Fruit fly (Drosophila melanogaster) whole organism, embryonic: ENCODE results near the gene CG16824.

Experiments
- ATbp ChIP-seq: fragments of 200-800 bp; sonication (Bioruptor generic); optimal IDR thresholded peaks from 2 replicates; lab custom pipeline; 2017; ENCODE audit warnings: missing biosample characterization, mild to moderate bottlenecking, missing genetic modification characterization, missing genetic modification reagents
- CG11247 ChIP-seq: fragments of 200-800 bp; sonication (Bioruptor generic); IDR thresholded peaks from 2 replicates; pipeline ENCODE4 v1.3.6; 2022; ENCODE audit warnings: missing biosample characterization, missing genetic modification characterization
- CG11504 ChIP-seq: fragments of 200-800 bp; sonication (Bioruptor generic); optimal IDR thresholded peaks from 3 replicates; lab custom pipeline; 2019; ENCODE audit warnings: missing biosample characterization, mild to moderate bottlenecking, missing genetic modification characterization, moderate library complexity
- CG12155 ChIP-seq: fragments of 200-800 bp; sonication (Bioruptor generic); optimal IDR thresholded peaks from 3 replicates; lab custom pipeline; 2016; ENCODE audit warnings: missing biosample characterization, missing genetic modification characterization
- CG13775 ChIP-seq: fragments of 200-800 bp; sonication (Bioruptor generic); optimal IDR thresholded peaks from 3 replicates; lab custom pipeline; 2017; ENCODE audit warnings: missing biosample characterization, mild to moderate bottlenecking, missing genetic modification characterization
- CG14050 ChIP-seq: fragments of 200-800 bp; sonication (Bioruptor generic); IDR thresholded peaks from 3 replicates; pipeline ENCODE4 v1.3.6; 2022; ENCODE audit warnings: missing biosample characterization, missing genetic modification characterization
- CG15011 ChIP-seq: fragments of 200-800 bp; sonication (Bioruptor generic); optimal IDR thresholded peaks from 3 replicates; lab custom pipeline; 2018; ENCODE audit warnings: missing biosample characterization, mild to moderate bottlenecking, missing genetic modification characterization
- CG15479 ChIP-seq: fragments of 200-800 bp; sonication (Bioruptor generic); optimal IDR thresholded peaks from 3 replicates; lab custom pipeline; 2019; ENCODE audit warnings: missing biosample characterization, mild to moderate bottlenecking, missing genetic modification characterization, moderate library complexity
- CG1647 ChIP-seq: fragments of 200-800 bp; sonication (Bioruptor generic); optimal IDR thresholded peaks from 3 replicates; lab custom pipeline; 2016; ENCODE audit warnings: missing biosample characterization, missing genetic modification characterization
- CG17359 ChIP-seq: fragments of 200-800 bp; sonication (Bioruptor generic); optimal IDR thresholded peaks from 3 replicates; lab custom pipeline; 2018; ENCODE audit warnings: missing biosample characterization, mild to moderate bottlenecking, missing genetic modification characterization, moderate library complexity
- CG18619 ChIP-seq: fragments of 200-800 bp; sonication (Bioruptor generic); optimal IDR thresholded peaks from 3 replicates; lab custom pipeline; 2017; ENCODE audit warnings: missing biosample characterization, mild to moderate bottlenecking, missing genetic modification characterization
- CG2678 ChIP-seq: fragments of 200-800 bp; sonication (Bioruptor generic); optimal IDR thresholded peaks from 3 replicates; lab custom pipeline; 2019; ENCODE audit warnings: missing biosample characterization, mild to moderate bottlenecking, missing genetic modification characterization, moderate library complexity
- CG2875 ChIP-seq: fragments of 200-800 bp; sonication (Bioruptor generic); optimal IDR thresholded peaks from 2 replicates; lab custom pipeline; 2017; ENCODE audit warnings: missing biosample characterization, mild to moderate bottlenecking, missing genetic modification characterization, missing genetic modification reagents
- CG32767 ChIP-seq: fragments of 200-800 bp; sonication (Bioruptor generic); IDR thresholded peaks from 2 replicates; pipeline ENCODE4 v1.3.6; 2022; ENCODE audit warnings: missing biosample characterization, missing genetic modification characterization
- CG33213 ChIP-seq: fragments of 200-800 bp; sonication (Bioruptor generic); optimal IDR thresholded peaks from 3 replicates; lab custom pipeline; 2016; ENCODE audit warnings: missing biosample characterization, missing genetic modification characterization
- CG34224 ChIP-seq: fragments of 200-800 bp; sonication (Bioruptor generic); IDR thresholded peaks from 3 replicates; pipeline ENCODE4 v1.3.6; 2022; ENCODE audit warnings: missing biosample characterization, missing genetic modification characterization; ENCODE audit not compliant: partially characterized antibody
- CG7786 ChIP-seq: fragments of 200-800 bp; sonication (Bioruptor generic); optimal IDR thresholded peaks from 2 replicates; lab custom pipeline; 2016; ENCODE audit warnings: missing biosample characterization, missing genetic modification characterization
- CG8765 ChIP-seq: fragments of 200-800 bp; sonication (Bioruptor generic); IDR thresholded peaks from 2 replicates; pipeline ENCODE4 v1.3.6; 2022; ENCODE audit warnings: missing biosample characterization, missing genetic modification characterization
- CG9817 ChIP-seq: fragments of 200-800 bp; sonication (Bioruptor generic); optimal IDR thresholded peaks from 2 replicates; lab custom pipeline; 2018; ENCODE audit warnings: missing biosample characterization, mild to moderate bottlenecking, missing genetic modification characterization, moderate library complexity
- Chrac-16 ChIP-seq: fragments of 200-800 bp; sonication (Bioruptor generic); optimal IDR thresholded peaks from 3 replicates; lab custom pipeline; 2016; ENCODE audit warnings: missing biosample characterization, missing genetic modification characterization
- Dbx ChIP-seq: fragments of 200-800 bp; sonication (Bioruptor generic); IDR thresholded peaks from 3 replicates; pipeline ENCODE4 v1.3.6; 2022; ENCODE audit warnings: missing biosample characterization, missing genetic modification characterization
- Fer2 ChIP-seq: fragments of 200-800 bp; sonication (Bioruptor generic); optimal IDR thresholded peaks from 2 replicates; lab custom pipeline; 2018; ENCODE audit warnings: missing biosample characterization, mild to moderate bottlenecking, missing genetic modification characterization, moderate library complexity
- Lhr ChIP-seq: fragments of 200-800 bp; sonication (Bioruptor generic); optimal IDR thresholded peaks from 3 replicates; lab custom pipeline; 2017; ENCODE audit warnings: mild to moderate bottlenecking, missing biosample characterization, missing genetic modification reagents, missing genetic modification characterization
- Meics ChIP-seq: fragments of 200-800 bp; sonication (Bioruptor generic); optimal IDR thresholded peaks from 2 replicates; lab custom pipeline; 2017; ENCODE audit warnings: missing biosample characterization, mild to moderate bottlenecking, missing genetic modification characterization
- Opbp ChIP-seq: fragments of 200-800 bp; sonication (Bioruptor generic); IDR thresholded peaks from 3 replicates; pipeline ENCODE4 v1.3.6; 2022; ENCODE audit warnings: missing biosample characterization, missing genetic modification characterization; ENCODE audit not compliant: partially characterized antibody
- Taf1 ChIP-seq: fragments of 200-800 bp; sonication (Bioruptor generic); IDR thresholded peaks from 2 replicates; pipeline ENCODE4 v1.3.6; 2022; ENCODE audit warnings: missing biosample characterization, missing genetic modification characterization
- al ChIP-seq: fragments of 200-800 bp; sonication (Bioruptor generic); IDR thresholded peaks from 2 replicates; pipeline ENCODE4 v1.3.6; 2022; ENCODE audit warnings: missing biosample characterization, missing genetic modification characterization
- ap ChIP-seq: fragments of 200-800 bp; sonication (Bioruptor generic); IDR thresholded peaks from 2 replicates; pipeline ENCODE4 v1.3.6; 2022; ENCODE audit warnings: missing biosample characterization, missing genetic modification characterization
- bab2 ChIP-seq: fragments of 200-800 bp; sonication (Bioruptor generic); optimal IDR thresholded peaks from 2 replicates; lab custom pipeline; 2016; ENCODE audit warnings: missing biosample characterization, missing genetic modification characterization
- crol ChIP-seq: fragments of 200-800 bp; sonication (Bioruptor generic); IDR thresholded peaks from 2 replicates; pipeline ENCODE4 v1.3.6; 2022; ENCODE audit warnings: missing biosample characterization, missing genetic modification characterization
- cwo ChIP-seq: fragments of 200-800 bp; sonication (Bioruptor generic); optimal IDR thresholded peaks from 3 replicates; lab custom pipeline; 2017; ENCODE audit warnings: missing biosample characterization, missing genetic modification characterization, mild to moderate bottlenecking, moderate library complexity, missing genetic modification reagents
- dmrt11E ChIP-seq: fragments of 200-800 bp; sonication (Bioruptor generic); optimal IDR thresholded peaks from 3 replicates; lab custom pipeline; 2018; ENCODE audit warnings: missing biosample characterization, mild to moderate bottlenecking, missing genetic modification characterization, moderate library complexity
- esg ChIP-seq: fragments of 200-800 bp; sonication (Bioruptor generic); conservative IDR thresholded peaks from 2 replicates; pipeline ENCODE4 v1.3.6; 2022; ENCODE audit warnings: missing biosample characterization, missing genetic modification characterization
- fd102C ChIP-seq: fragments of 200-800 bp; sonication (Bioruptor generic); optimal IDR thresholded peaks from 2 replicates; lab custom pipeline; 2018; ENCODE audit warnings: missing biosample characterization, mild to moderate bottlenecking, missing genetic modification characterization, moderate library complexity
- gro ChIP-seq: fragments of 200-800 bp; sonication (Bioruptor generic); optimal IDR thresholded peaks from 2 replicates; lab custom pipeline; 2016; ENCODE audit warnings: missing biosample characterization, missing genetic modification characterization
- ind ChIP-seq: fragments of 200-800 bp; sonication (Bioruptor generic); optimal IDR thresholded peaks from 3 replicates; lab custom pipeline; 2016; ENCODE audit warnings: missing biosample characterization, missing genetic modification characterization
- lov ChIP-seq, 2 experiments: fragments of 200-800 bp in 1 of 2; fragments of >200 bp in 1 of 2; sonication (Bioruptor generic) in 1 of 2; IDR thresholded peaks in 1 of 2; optimal IDR thresholded peaks in 1 of 2; 2 replicates in 1 of 2; 3 replicates in 1 of 2; pipeline versions ENCODE4 v1.3.6 to Lab custom; 2017 to 2022; ENCODE audit warnings: missing biosample characterization in 1 of 2, missing genetic modification characterization in 1 of 2
- mirr ChIP-seq: fragments of 200-800 bp; sonication (Bioruptor generic); optimal IDR thresholded peaks from 3 replicates; lab custom pipeline; 2018; ENCODE audit warnings: missing biosample characterization, mild to moderate bottlenecking, missing genetic modification characterization
- pb ChIP-seq: fragments of 200-800 bp; sonication (Bioruptor generic); optimal IDR thresholded peaks from 3 replicates; lab custom pipeline; 2016; ENCODE audit warnings: missing biosample characterization, missing genetic modification characterization
- pfk ChIP-seq: fragments of 200-800 bp; sonication (Bioruptor generic); optimal IDR thresholded peaks from 2 replicates; lab custom pipeline; 2018; ENCODE audit warnings: missing biosample characterization, mild to moderate bottlenecking, missing genetic modification characterization, moderate library complexity
- pros ChIP-seq: fragments of 200-800 bp; sonication (Bioruptor generic); optimal IDR thresholded peaks from 3 replicates; lab custom pipeline; 2019; ENCODE audit warnings: missing biosample characterization, mild to moderate bottlenecking, missing genetic modification characterization, moderate library complexity
- pum ChIP-seq: fragments of 200-800 bp; sonication (Bioruptor generic); optimal IDR thresholded peaks from 2 replicates; lab custom pipeline; 2016; ENCODE audit warnings: missing biosample characterization, missing genetic modification characterization
- salm ChIP-seq: fragments of 200-800 bp; sonication (Bioruptor generic); optimal IDR thresholded peaks from 2 replicates; lab custom pipeline; 2018; ENCODE audit warnings: missing biosample characterization, mild to moderate bottlenecking, missing genetic modification characterization
- slbo ChIP-seq: fragments of 200-800 bp; sonication (Bioruptor generic); IDR thresholded peaks from 2 replicates; pipeline ENCODE4 v1.3.6; 2022; ENCODE audit warnings: missing biosample characterization, missing genetic modification characterization
- slou ChIP-seq: fragments of 200-800 bp; sonication (Bioruptor generic); optimal IDR thresholded peaks from 3 replicates; lab custom pipeline; 2016; ENCODE audit warnings: missing biosample characterization, missing genetic modification characterization
- trh ChIP-seq: fragments of 200-800 bp; sonication (Bioruptor generic); optimal IDR thresholded peaks from 2 replicates; lab custom pipeline; 2016; ENCODE audit warnings: missing biosample characterization, missing genetic modification characterization
- vfl ChIP-seq: fragments of 200-800 bp; sonication (Bioruptor generic); optimal IDR thresholded peaks from 2 replicates; lab custom pipeline; 2016; ENCODE audit warnings: missing biosample characterization, missing genetic modification characterization
- vnd ChIP-seq: fragments of 200-800 bp; sonication (Bioruptor generic); IDR thresholded peaks from 3 replicates; pipeline ENCODE4 v1.3.6; 2022; ENCODE audit warnings: missing biosample characterization, missing genetic modification characterization; ENCODE audit not compliant: partially characterized antibody

CG16824 gene

dm6 chr2L:13290276-13291065, 2.3 kb upstream of the CG16824 start (continued):
- peak; percentile 49 for TF ChIP-seq pb (GFP tag; lab: Kevin White, UChicago)
- no peak for TF ChIP-seq ind (GFP tag; lab: Kevin White, UChicago)
- peak; percentile 26 for TF ChIP-seq cwo (GFP tag; lab: Kevin White, UChicago)
- TF ChIP-seq pfk = peak; percentile 57
- no peak for TF ChIP-seq slou (GFP tag; lab: Kevin White, UChicago)
- TF ChIP-seq Dbx (GFP tag; lab: Robert Waterston, UW) = peak; percentile 66
- TF ChIP-seq CG17359 (tag; lab: Kevin White, UChicago) = peak; percentile 88
- peak; percentile 37; the same call in 1 of the 3 replicates for TF ChIP-seq CG14050
- TF ChIP-seq CG34224 (GFP tag; lab: Robert Waterston, UW) = peak; percentile 66
- TF ChIP-seq Meics (GFP tag; lab: Kevin White, UChicago) = peak; percentile 86
- TF ChIP-seq Taf1 = no peak
- peak; percentile 73 for TF ChIP-seq CG11504 (tag; lab: Kevin White, UChicago)
- peak; percentile 92 for TF ChIP-seq gro
- TF ChIP-seq Fer2 (tag; lab: Kevin White, UChicago) = peak; percentile 81
- peak; percentile 23 for TF ChIP-seq fd102C
- peak; percentile 91 for TF ChIP-seq mirr
- TF ChIP-seq Opbp (GFP tag; lab: Robert Waterston, UW) = peak; percentile 36; the same call in 1 of the 3 replicates
- peak; percentile 67 for TF ChIP-seq ap (GFP tag; lab: Robert Waterston, UW)
- peak; percentile 88 for TF ChIP-seq CG18619
- peak; percentile 54 for TF ChIP-seq CG9817 (tag; lab: Kevin White, UChicago)
- peak; percentile 20; the same call in 1 of the 2 replicates for TF ChIP-seq CG8765 (GFP tag; lab: Robert Waterston, UW)
- TF ChIP-seq CG7786 (GFP tag; lab: Kevin White, UChicago) = no peak
- TF ChIP-seq al = peak; percentile 19; the same call in 1 of the 2 replicates
- peak; percentile 38 for TF ChIP-seq Lhr (GFP tag; lab: Kevin White, UChicago)
- no peak for TF ChIP-seq pum (GFP tag; lab: Kevin White, UChicago)
- TF ChIP-seq CG15479 (GFP tag; lab: Kevin White, UChicago) = no peak
- no peak for TF ChIP-seq CG1647 (GFP tag; lab: Kevin White, UChicago)
- TF ChIP-seq CG33213 (GFP tag; lab: Kevin White, UChicago) = peak; percentile 74
- no peak for TF ChIP-seq CG12155 (GFP tag; lab: Kevin White, UChicago)
- TF ChIP-seq bab2 = peak; percentile 33
- TF ChIP-seq CG32767 (GFP tag; lab: Robert Waterston, UW) = no peak
- TF ChIP-seq vfl (GFP tag; lab: Kevin White, UChicago) = no peak
- no peak for TF ChIP-seq pros (GFP tag; lab: Kevin White, UChicago)
- TF ChIP-seq salm = peak; percentile 88
- peak; percentile 96 for TF ChIP-seq ATbp
- TF ChIP-seq CG2678 (tag; lab: Kevin White, UChicago) = peak; percentile 92
- TF ChIP-seq CG2875 (GFP tag; lab: Kevin White, UChicago) = peak; percentile 82
- TF ChIP-seq esg (GFP tag; lab: Robert Waterston, UW) = no peak
- TF ChIP-seq CG11247 (GFP tag; lab: Robert Waterston, UW) = 0 out of 2 replicates have a peak, but pooled peaks have one; percentile 17
- TF ChIP-seq CG15011 = peak; percentile 83
- peak; percentile 26 for TF ChIP-seq CG13775 (GFP tag; lab: Kevin White, UChicago)
- no peak for TF ChIP-seq lov (optimal IDR thresholded peaks at IDR 0.05; lab: Kevin White, UChicago)
- peak; percentile 66; the same call in 1 of the 3 replicates for TF ChIP-seq lov (GFP tag; IDR thresholded peaks at IDR 0.05; lab: Robert Waterston, UW)
- peak; percentile 14 for TF ChIP-seq trh (GFP tag; lab: Kevin White, UChicago)
- peak; percentile 38 for TF ChIP-seq slbo (GFP tag; lab: Robert Waterston, UW)
- no peak for TF ChIP-seq vnd (GFP tag; lab: Robert Waterston, UW)
- TF ChIP-seq dmrt11E (tag; lab: Kevin White, UChicago) = peak; percentile 10
- no peak for TF ChIP-seq Chrac-16 (GFP tag; lab: Kevin White, UChicago)
- TF ChIP-seq crol (GFP tag; lab: Robert Waterston, UW) = peak; percentile 84
